Fruit fly (Drosophila melanogaster) whole organism, pupa: ENCODE results near the gene CG12035.

Source experiments
- CG10348 ChIP-seq: fragments of 200-800 bp; sonication (Bioruptor generic); IDR thresholded peaks from 2 replicates; pipeline ENCODE4 v1.3.6; 2022; ENCODE audit warnings: missing biosample characterization, missing genetic modification characterization
- CG12605 ChIP-seq: fragments of 200-800 bp; sonication (Bioruptor generic); IDR thresholded peaks from 2 replicates; pipeline ENCODE4 v1.3.6; 2022; ENCODE audit warnings: missing biosample characterization, missing genetic modification characterization
- CG13204 ChIP-seq: fragments of 200-800 bp; sonication (Bioruptor generic); optimal IDR thresholded peaks from 2 replicates; lab custom pipeline; 2018; ENCODE audit warnings: missing biosample characterization, mild to moderate bottlenecking, missing genetic modification characterization, moderate library complexity
- CG14655 ChIP-seq: fragments of 200-800 bp; sonication (Bioruptor generic); optimal IDR thresholded peaks from 3 replicates; lab custom pipeline; 2017; ENCODE audit warnings: mild to moderate bottlenecking, missing biosample characterization, missing genetic modification reagents, missing genetic modification characterization
- CG15710 ChIP-seq: fragments of 200-800 bp; sonication (Bioruptor generic); optimal IDR thresholded peaks from 2 replicates; lab custom pipeline; 2018; ENCODE audit warnings: missing biosample characterization, mild to moderate bottlenecking, missing genetic modification characterization, moderate library complexity
- CG17806 ChIP-seq: fragments of 200-800 bp; sonication (Bioruptor generic); optimal IDR thresholded peaks from 2 replicates; lab custom pipeline; 2018; ENCODE audit warnings: missing biosample characterization, mild to moderate bottlenecking, missing genetic modification characterization, moderate library complexity
- CG32121 ChIP-seq: fragments of 200-800 bp; sonication (Bioruptor generic); IDR thresholded peaks from 2 replicates; pipeline ENCODE4 v1.3.6; 2022; ENCODE audit warnings: missing biosample characterization, missing genetic modification characterization
- CG34367 ChIP-seq: fragments of 200-800 bp; sonication (Bioruptor generic); optimal IDR thresholded peaks from 2 replicates; lab custom pipeline; 2018; ENCODE audit warnings: missing biosample characterization, mild to moderate bottlenecking, missing genetic modification characterization
- CG4496 ChIP-seq: fragments of 200-800 bp; sonication (Bioruptor generic); IDR thresholded peaks from 3 replicates; pipeline ENCODE4 v1.3.6; 2022; ENCODE audit warnings: missing biosample characterization, missing genetic modification characterization
- CG8159 ChIP-seq: fragments of 200-800 bp; sonication (Bioruptor generic); optimal IDR thresholded peaks from 3 replicates; lab custom pipeline; 2018; ENCODE audit warnings: missing biosample characterization, mild to moderate bottlenecking, missing genetic modification characterization, moderate library complexity
- CG8301 ChIP-seq: fragments of 200-800 bp; sonication (Bioruptor generic); optimal IDR thresholded peaks from 2 replicates; lab custom pipeline; 2018; ENCODE audit warnings: missing biosample characterization, mild to moderate bottlenecking, missing genetic modification characterization
- CG9948 ChIP-seq: fragments of 200-800 bp; sonication (Bioruptor generic); optimal IDR thresholded peaks from 2 replicates; lab custom pipeline; 2018; ENCODE audit warnings: missing biosample characterization, mild to moderate bottlenecking, missing genetic modification characterization, moderate library complexity
- D1 ChIP-seq: fragments of 200-800 bp; sonication (Bioruptor generic); optimal IDR thresholded peaks from 2 replicates; lab custom pipeline; 2018; ENCODE audit warnings: missing biosample characterization, mild to moderate bottlenecking, missing genetic modification characterization, moderate library complexity
- EcR ChIP-seq: fragments of 200-800 bp; sonication (Bioruptor generic); optimal IDR thresholded peaks from 3 replicates; lab custom pipeline; 2019; ENCODE audit warnings: missing biosample characterization, missing genetic modification characterization, mild to moderate bottlenecking, moderate library complexity, missing genetic modification reagents
- Ets98B ChIP-seq: fragments of 200-800 bp; sonication (Bioruptor generic); IDR thresholded peaks from 2 replicates; pipeline ENCODE4 v1.3.6; 2022; ENCODE audit warnings: missing biosample characterization, missing genetic modification characterization
- Pif1A ChIP-seq: fragments of 200-800 bp; sonication (Bioruptor generic); optimal IDR thresholded peaks from 3 replicates; lab custom pipeline; 2016; ENCODE audit warnings: missing biosample characterization, missing genetic modification characterization
- Pif1B ChIP-seq: fragments of 200-800 bp; sonication (Bioruptor generic); optimal IDR thresholded peaks from 3 replicates; lab custom pipeline; 2016; ENCODE audit warnings: missing biosample characterization, missing genetic modification characterization
- Snoo ChIP-seq: fragments of 200-800 bp; sonication (Bioruptor generic); optimal IDR thresholded peaks from 3 replicates; lab custom pipeline; 2017; ENCODE audit warnings: missing biosample characterization, mild to moderate bottlenecking, missing genetic modification characterization, inconsistent platforms
- fd96Ca ChIP-seq: fragments of 200-800 bp; sonication (Bioruptor generic); IDR thresholded peaks from 3 replicates; pipeline ENCODE4 v1.3.6; 2022; ENCODE audit warnings: missing biosample characterization, missing genetic modification characterization
- gl ChIP-seq: fragments of 200-800 bp; sonication (Bioruptor generic); optimal IDR thresholded peaks from 2 replicates; lab custom pipeline; 2018; ENCODE audit warnings: missing biosample characterization, mild to moderate bottlenecking, missing genetic modification characterization
- rn ChIP-seq: fragments of 200-800 bp; sonication (Bioruptor generic); IDR thresholded peaks from 2 replicates; pipeline ENCODE4 v1.3.6; 2022; ENCODE audit warnings: missing biosample characterization, missing genetic modification characterization

Gene CG12035

dm6 chr3L:1724090-1724489 is at the start of gene CG12035:
Gene CG12035 (plus strand): TSS chr3L:1724390.
- TF ChIP-seq Ets98B (GFP tag; lab: Robert Waterston, UW) (no peak), rn (no peak)
- TF ChIP-seq, all 21 proteins: peak for 0

dm6 chr3L:1675242-1675641 is 48.9 kb upstream of the CG12035 start:
- TF ChIP-seq CG10348 (no peak), CG14655 (no peak), D1 (tag; lab: Kevin White, UChicago) (no peak), Ets98B (GFP tag; lab: Robert Waterston, UW) (no peak), CG8159 (tag; lab: Kevin White, UChicago) (no peak), gl (tag; lab: Kevin White, UChicago) (no peak), rn (no peak), CG9948 (tag; lab: Kevin White, UChicago) (no peak), Pif1B (GFP tag; lab: Kevin White, UChicago) (no peak), CG4496 (no peak), CG13204 (GFP tag; lab: Kevin White, UChicago) (no peak), CG15710 (no peak), CG34367 (tag; lab: Kevin White, UChicago) (no peak)
- TF ChIP-seq, all 21 proteins: peak for 0

dm6 chr3L:1676222-1676621 is 48.0 kb upstream of the CG12035 start:
- TF ChIP-seq CG15710: no peak
- TF ChIP-seq D1 (tag; lab: Kevin White, UChicago): no peak

- no peak for TF ChIP-seq CG13204 (GFP tag; lab: Kevin White, UChicago)
- TF ChIP-seq D1 (tag; lab: Kevin White, UChicago): no peak
- TF ChIP-seq CG14655: peak; percentile 35
- peak; percentile 11 for TF ChIP-seq Pif1B (GFP tag; lab: Kevin White, UChicago)
- no peak for TF ChIP-seq rn
- TF ChIP-seq CG9948 (tag; lab: Kevin White, UChicago): peak; percentile 28
- no peak for TF ChIP-seq CG34367 (tag; lab: Kevin White, UChicago)
- TF ChIP-seq gl (tag; lab: Kevin White, UChicago): peak; percentile 5
- TF ChIP-seq CG4496: no peak
- TF ChIP-seq Ets98B (GFP tag; lab: Robert Waterston, UW): no peak
- TF ChIP-seq CG15710: peak; percentile 38
- TF ChIP-seq CG8301 (tag; lab: Kevin White, UChicago): peak; percentile 9
- TF ChIP-seq EcR (GFP tag; lab: Kevin White, UChicago): peak; percentile 23
- no peak for TF ChIP-seq CG32121
- peak; percentile 61 for TF ChIP-seq CG8159 (tag; lab: Kevin White, UChicago)
- no peak for TF ChIP-seq CG10348
- no peak for TF ChIP-seq CG12605 (GFP tag; lab: Robert Waterston, UW)
- peak; percentile 36 for TF ChIP-seq Pif1A (GFP tag; lab: Kevin White, UChicago)
- TF ChIP-seq Snoo (tag; lab: Kevin White, UChicago): peak; percentile 39
- no peak for TF ChIP-seq fd96Ca (GFP tag; lab: Robert Waterston, UW)
- TF ChIP-seq CG17806 (tag; lab: Kevin White, UChicago): peak; percentile 23
Measured at dm6 chr3L:1679394-1679793, 44.8 kb upstream of the CG12035 start.

dm6 chr3L:1683091-1683490 is 41.1 kb upstream of the CG12035 start:
- TF ChIP-seq D1 (tag; lab: Kevin White, UChicago) (no peak), CG8159 (tag; lab: Kevin White, UChicago) (peak; percentile 77), CG4496 (peak; percentile 82), CG13204 (GFP tag; lab: Kevin White, UChicago) (no peak), Pif1B (GFP tag; lab: Kevin White, UChicago) (peak; percentile 68), CG12605 (GFP tag; lab: Robert Waterston, UW) (peak; percentile 77), EcR (GFP tag; lab: Kevin White, UChicago) (no peak), CG8301 (tag; lab: Kevin White, UChicago) (peak; percentile 26), rn (no peak; the same call in 1 of the 2 replicates), CG32121 (no peak), gl (tag; lab: Kevin White, UChicago) (peak; percentile 44), CG14655 (peak; percentile 57), CG34367 (tag; lab: Kevin White, UChicago) (peak; percentile 41), CG17806 (tag; lab: Kevin White, UChicago) (peak; percentile 64), CG10348 (no peak), fd96Ca (GFP tag; lab: Robert Waterston, UW) (peak; percentile 71; the same call in 2 of the 3 replicates), Snoo (tag; lab: Kevin White, UChicago) (peak; percentile 17), Pif1A (GFP tag; lab: Kevin White, UChicago) (peak; percentile 66), Ets98B (GFP tag; lab: Robert Waterston, UW) (0 out of 2 replicates have a peak, but pooled peaks have one; percentile 21), CG15710 (peak; percentile 67), CG9948 (tag; lab: Kevin White, UChicago) (peak; percentile 63)

dm6 chr3L:1688161-1688560 is 36.0 kb upstream of the CG12035 start:
- TF ChIP-seq CG8301 (tag; lab: Kevin White, UChicago) (peak; percentile 42), CG14655 (peak; percentile 50), CG8159 (tag; lab: Kevin White, UChicago) (peak; percentile 22), Snoo (tag; lab: Kevin White, UChicago) (no peak), CG10348 (no peak), CG9948 (tag; lab: Kevin White, UChicago) (peak; percentile 12)

dm6 chr3L:1688569-1688968 is 35.6 kb upstream of the CG12035 start:
- TF ChIP-seq Ets98B (GFP tag; lab: Robert Waterston, UW) (peak; percentile 28), Pif1A (GFP tag; lab: Kevin White, UChicago) (no peak), D1 (tag; lab: Kevin White, UChicago) (no peak), CG4496 (peak; percentile 89), CG14655 (no peak), EcR (GFP tag; lab: Kevin White, UChicago) (peak; percentile 26), fd96Ca (GFP tag; lab: Robert Waterston, UW) (peak; percentile 49; the same call in 1 of the 3 replicates), CG13204 (GFP tag; lab: Kevin White, UChicago) (peak; percentile 59)
